Worm (Caenorhabditis elegans): ENCODE data around the gene C14C6.5.

DNA sequence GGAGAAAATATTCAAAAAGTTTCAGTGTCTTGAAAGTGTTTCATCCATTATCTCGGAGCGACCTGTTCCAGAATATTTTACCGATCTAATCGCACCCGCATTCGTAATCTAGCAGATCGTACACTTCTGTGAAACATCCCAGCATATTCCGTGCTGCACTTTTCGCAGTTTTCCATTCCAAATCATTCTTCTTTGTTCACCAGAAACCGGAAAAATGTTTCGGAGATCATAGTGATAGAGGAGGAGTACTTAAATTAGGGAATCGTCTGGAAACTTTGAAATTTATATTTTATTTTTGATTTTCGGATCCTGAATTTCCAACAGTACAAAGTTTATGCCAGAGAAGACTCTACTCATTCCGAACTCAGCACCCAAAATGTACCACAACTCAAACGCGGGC lies 49.0 kb downstream of the C14C6.5 start, which contains the start of gene K06H6.2:
- TF ChIP-seq cog-1 (tag; optimal IDR thresholded peaks at IDR 0.05) (no peak), tab-1 (GFP tag; IDR thresholded peaks at IDR 0.05) (no peak), flt-1 (GFP tag; IDR thresholded peaks at IDR 0.05) (no peak), ztf-23 (GFP tag; IDR thresholded peaks at IDR 0.05) (no peak), med-1 (GFP tag; optimal IDR thresholded peaks at IDR 0.05; ENCODE audit: insufficient read depth) (no peak), ref-1 (GFP tag; conservative IDR thresholded peaks at IDR 0.05) (no peak), ztf-29 (GFP tag; IDR thresholded peaks at IDR 0.05) (no peak)

Measured in whole organism, midembryonic.